Fruit fly (Drosophila melanogaster): ENCODE results near the gene CG32236.
A peak's percentile ranks its signal among the peaks of the same experiment; 100 is the strongest.

Gene CG32236

DNA sequence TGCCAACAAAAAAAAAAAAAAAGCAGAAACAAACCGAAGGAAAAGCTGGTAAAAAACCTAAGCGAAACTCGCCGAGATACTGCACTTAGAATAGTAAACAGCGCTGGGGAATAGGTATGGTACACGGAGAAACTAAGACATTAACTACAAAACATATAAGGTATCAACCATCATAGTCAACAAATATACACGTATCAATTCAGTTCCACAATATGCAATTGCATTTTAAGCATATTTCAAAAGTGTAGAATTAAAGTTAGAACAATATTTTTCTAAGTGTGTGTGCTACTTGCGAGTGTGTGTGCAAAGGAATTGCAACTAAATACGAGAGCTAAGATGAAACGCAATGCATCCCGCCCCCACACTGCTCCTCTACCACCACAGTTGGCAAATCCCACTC is 40.6 kb upstream of the CG32236 start (continued):
- TF ChIP-seq CG3032 (tag; optimal IDR thresholded peaks at IDR 0.05) (peak; percentile 52), Hr38 (GFP tag; optimal IDR thresholded peaks at IDR 0.05) (no peak), Sox15 (GFP tag; optimal IDR thresholded peaks at IDR 0.05) (no peak), CG6792 (GFP tag; optimal IDR thresholded peaks at IDR 0.05) (peak; percentile 43), CG4318 (GFP tag; optimal IDR thresholded peaks at IDR 0.05) (peak; percentile 74), esn (GFP tag; optimal IDR thresholded peaks at IDR 0.05) (peak; percentile 15), CG6163 (GFP tag; IDR thresholded peaks at IDR 0.05) (peak; percentile 91), Smox (GFP tag; optimal IDR thresholded peaks at IDR 0.05) (no peak), CG10631 (GFP tag; optimal IDR thresholded peaks at IDR 0.05) (peak; percentile 70), CG7368 (GFP tag; optimal IDR thresholded peaks at IDR 0.05) (peak; percentile 9), Eip93F (GFP tag; optimal IDR thresholded peaks at IDR 0.05) (no peak), CG8119 (GFP tag; IDR thresholded peaks at IDR 0.05) (peak; percentile 91), svp (GFP tag) (peak; percentile 49), salr (GFP tag; optimal IDR thresholded peaks at IDR 0.05) (peak in 1 of 2 experiments; percentile 81), vri (GFP tag; optimal IDR thresholded peaks at IDR 0.05) (no peak), CG15336 (GFP tag; IDR thresholded peaks at IDR 0.05) (peak; percentile 92), OdsH (GFP tag; optimal IDR thresholded peaks at IDR 0.05) (peak; percentile 72), CG10669 (GFP tag; optimal IDR thresholded peaks at IDR 0.05) (peak; percentile 9), Blimp-1 (GFP tag; optimal IDR thresholded peaks at IDR 0.05) (no peak), CG6854 (GFP tag; optimal IDR thresholded peaks at IDR 0.05) (no peak), ss (GFP tag; optimal IDR thresholded peaks at IDR 0.05) (no peak), eg (GFP tag; IDR thresholded peaks at IDR 0.05) (peak; percentile 88), fd85E (GFP tag; optimal IDR thresholded peaks at IDR 0.05) (no peak), Eip78C (GFP tag) (peak; percentile 89), Lpt (GFP tag; optimal IDR thresholded peaks at IDR 0.05) (peak; percentile 61), Sox14 (GFP tag; optimal IDR thresholded peaks at IDR 0.05) (peak; percentile 72), dac (GFP tag; optimal IDR thresholded peaks at IDR 0.05) (peak; percentile 53), lz (GFP tag; optimal IDR thresholded peaks at IDR 0.05) (no peak), CG9139 (GFP tag; optimal IDR thresholded peaks at IDR 0.05) (no peak), spab (GFP tag; optimal IDR thresholded peaks at IDR 0.05) (no peak), CG8632 (GFP tag; optimal IDR thresholded peaks at IDR 0.05) (no peak), CG11762 (GFP tag; optimal IDR thresholded peaks at IDR 0.05; ENCODE audit: insufficient read depth) (peak; percentile 33)

dm6 chr3L:4702003-4702402 is 34.8 kb upstream of the CG32236 start:
- TF ChIP-seq CG7368 (GFP tag; optimal IDR thresholded peaks at IDR 0.05) (no peak), net (GFP tag; optimal IDR thresholded peaks at IDR 0.05) (no peak), dac (GFP tag; optimal IDR thresholded peaks at IDR 0.05) (no peak), ss (GFP tag; optimal IDR thresholded peaks at IDR 0.05) (peak in 1 of 2 experiments; percentile 29), Eip75B (GFP tag; optimal IDR thresholded peaks at IDR 0.05) (no peak), vri (GFP tag; optimal IDR thresholded peaks at IDR 0.05) (no peak), esn (GFP tag; optimal IDR thresholded peaks at IDR 0.05) (no peak), Sox15 (GFP tag; optimal IDR thresholded peaks at IDR 0.05) (no peak), svp (GFP tag) (no peak), CG3032 (tag; optimal IDR thresholded peaks at IDR 0.05) (peak; percentile 2), CG32006 (GFP tag; optimal IDR thresholded peaks at IDR 0.05) (peak; percentile 9), CG4318 (GFP tag; optimal IDR thresholded peaks at IDR 0.05) (no peak), CG31627 (GFP tag; optimal IDR thresholded peaks at IDR 0.05) (no peak), dsx (GFP tag; optimal IDR thresholded peaks at IDR 0.05; ENCODE audit: poor library complexity, severe bottlenecking) (peak; percentile 6), Hr4 (GFP tag; optimal IDR thresholded peaks at IDR 0.05) (peak; percentile 8), eg (GFP tag; IDR thresholded peaks at IDR 0.05) (no peak), Met (GFP tag; optimal IDR thresholded peaks at IDR 0.05) (no peak), CG6808 (GFP tag; optimal IDR thresholded peaks at IDR 0.05) (no peak), CG1621 (tag; optimal IDR thresholded peaks at IDR 0.05) (no peak), Hr39 (GFP tag; optimal IDR thresholded peaks at IDR 0.05) (no peak), Sox14 (GFP tag; optimal IDR thresholded peaks at IDR 0.05) (no peak), fd85E (GFP tag; optimal IDR thresholded peaks at IDR 0.05) (no peak), fkh (GFP tag; optimal IDR thresholded peaks at IDR 0.05) (no peak), cyc (GFP tag; optimal IDR thresholded peaks at IDR 0.05) (no peak), CG34406 (GFP tag; optimal IDR thresholded peaks at IDR 0.05) (no peak), Lpt (GFP tag; optimal IDR thresholded peaks at IDR 0.05) (no peak), Blimp-1 (GFP tag; optimal IDR thresholded peaks at IDR 0.05) (no peak), Ets96B (tag; optimal IDR thresholded peaks at IDR 0.05) (peak; percentile 27), CG6854 (GFP tag; optimal IDR thresholded peaks at IDR 0.05) (no peak), Eip93F (GFP tag; optimal IDR thresholded peaks at IDR 0.05) (no peak), CG8319 (GFP tag; optimal IDR thresholded peaks at IDR 0.05) (no peak), Eip78C (GFP tag) (peak; percentile 80), CG6792 (GFP tag; optimal IDR thresholded peaks at IDR 0.05) (no peak), lz (GFP tag; optimal IDR thresholded peaks at IDR 0.05) (no peak), salr (GFP tag; optimal IDR thresholded peaks at IDR 0.05) (no peak), Ets21C (GFP tag; optimal IDR thresholded peaks at IDR 0.05) (no peak)
